Fruit fly (Drosophila melanogaster) whole organism, wandering third instar larva: ENCODE data around the gene Mdr65.

Experiments used
- CrebA ChIP-seq: fragments of 200-800 bp; sonication (Bioruptor generic); optimal IDR thresholded peaks from 2 replicates; lab custom pipeline; 2016; ENCODE audit warnings: missing biosample characterization, mild to moderate bottlenecking, missing genetic modification characterization, borderline replicate concordance
- Dif ChIP-seq: fragments of 200-275, 200-300 bp; sonication (Bioruptor generic); optimal IDR thresholded peaks from 2 replicates; lab custom pipeline; 2018; ENCODE audit warnings: missing biosample characterization, missing genetic modification characterization; ENCODE audit not compliant: partially characterized antibody
- HLH106 ChIP-seq: fragments of 200-800 bp; optimal IDR thresholded peaks from 3 replicates; lab custom pipeline; 2019; ENCODE audit warnings: missing biosample characterization, mild to moderate bottlenecking, missing genetic modification characterization, moderate library complexity
- Hnf4 ChIP-seq: fragments of 200-800 bp; sonication (Bioruptor generic); optimal IDR thresholded peaks from 2 replicates; lab custom pipeline; 2016; ENCODE audit warnings: missing biosample characterization, mild to moderate bottlenecking, missing genetic modification characterization
- Hr83 ChIP-seq: fragments of 200-300 bp; sonication (Bioruptor generic); optimal IDR thresholded peaks from 2 replicates; lab custom pipeline; 2016; ENCODE audit warnings: missing biosample characterization, mild to moderate bottlenecking, missing genetic modification characterization, moderate library complexity; ENCODE audit not compliant: poor library complexity, severe bottlenecking
- Mio ChIP-seq: sonication (Bioruptor generic); optimal IDR thresholded peaks from 2 replicates; lab custom pipeline; 2016; ENCODE audit warnings: missing biosample characterization, missing genetic modification characterization
- N ChIP-seq: fragments of >200 bp; optimal IDR thresholded peaks from 2 replicates; lab custom pipeline; 2018; ENCODE audit warnings: missing biosample characterization, missing external identifiers, missing genetic modification characterization
- OdsH ChIP-seq: fragments of 200-800 bp; sonication (Bioruptor generic); optimal IDR thresholded peaks from 2 replicates; lab custom pipeline; 2016; ENCODE audit warnings: missing biosample characterization, mild to moderate bottlenecking, missing genetic modification characterization
- Rel ChIP-seq, 2 experiments: fragments of 200-800 bp; sonication (Bioruptor generic) in 1 of 2; optimal IDR thresholded peaks; 2 replicates in 1 of 2; 3 replicates in 1 of 2; lab custom pipeline; 2016 to 2019; ENCODE audit warnings: mild to moderate bottlenecking in 2 of 2, missing biosample characterization in 2 of 2, missing genetic modification characterization in 2 of 2, moderate library complexity in 1 of 2
- Sp1 ChIP-seq: fragments of 200-800 bp; sonication (Bioruptor generic); optimal IDR thresholded peaks from 3 replicates; lab custom pipeline; 2019; ENCODE audit warnings: missing biosample characterization, mild to moderate bottlenecking, missing genetic modification characterization, moderate library complexity
- Vsx2 ChIP-seq: fragments of 200-300, 225-300 bp; sonication (Bioruptor generic); optimal IDR thresholded peaks from 2 replicates; lab custom pipeline; 2018; ENCODE audit warnings: missing biosample characterization, missing genetic modification characterization; ENCODE audit not compliant: partially characterized antibody
- br ChIP-seq: fragments of 200-800 bp; sonication (Bioruptor generic); optimal IDR thresholded peaks from 2 replicates; lab custom pipeline; 2016; ENCODE audit warnings: missing biosample characterization, missing genetic modification characterization
- brk ChIP-seq: fragments of 200-800 bp; sonication (Bioruptor generic); optimal IDR thresholded peaks from 2 replicates; lab custom pipeline; 2016; ENCODE audit warnings: missing biosample characterization, mild to moderate bottlenecking, missing genetic modification characterization
- dl ChIP-seq, 2 experiments: fragments of 175-275, 200-275 bp in 1 of 2; fragments of 200-275 bp in 1 of 2; sonication (Bioruptor generic); optimal IDR thresholded peaks; lab custom pipeline; 2018; ENCODE audit warnings: mild to moderate bottlenecking in 2 of 2, missing biosample characterization in 2 of 2, missing genetic modification characterization in 2 of 2, moderate library complexity in 2 of 2; ENCODE audit not compliant: partially characterized antibody in 2 of 2, insufficient read depth in 1 of 2
- dmrt93B ChIP-seq: fragments of 200-800 bp; sonication (Bioruptor generic); optimal IDR thresholded peaks from 2 replicates; lab custom pipeline; 2018; ENCODE audit warnings: missing biosample characterization, mild to moderate bottlenecking, missing genetic modification characterization
- dsf ChIP-seq: sonication (Bioruptor generic); optimal IDR thresholded peaks from 2 replicates; lab custom pipeline; 2016; ENCODE audit warnings: missing biosample characterization, missing genetic modification characterization, borderline replicate concordance
- ey ChIP-seq: fragments of 200-800 bp; sonication (Bioruptor generic); optimal IDR thresholded peaks from 2 replicates; lab custom pipeline; 2016; ENCODE audit warnings: missing biosample characterization, missing genetic modification characterization
- foxo ChIP-seq, 2 experiments: fragments of 200-800 bp; sonication (Bioruptor generic); optimal IDR thresholded peaks; 2 replicates in 1 of 2; 3 replicates in 1 of 2; lab custom pipeline; 2016 to 2017; ENCODE audit warnings: missing biosample characterization in 2 of 2, missing genetic modification characterization in 2 of 2
- fru ChIP-seq: fragments of 200-800 bp; sonication (Bioruptor generic); optimal IDR thresholded peaks from 3 replicates; lab custom pipeline; 2016; ENCODE audit warnings: missing biosample characterization, mild to moderate bottlenecking, missing genetic modification characterization
- h ChIP-seq: fragments of 200-800 bp; sonication (Bioruptor generic); optimal IDR thresholded peaks from 3 replicates; lab custom pipeline; 2016; ENCODE audit warnings: missing biosample characterization, mild to moderate bottlenecking, missing genetic modification characterization
- jim ChIP-seq: fragments of 175-275, 200-325 bp; sonication (Bioruptor generic); optimal IDR thresholded peaks from 2 replicates; lab custom pipeline; 2016; ENCODE audit warnings: missing biosample characterization, mild to moderate bottlenecking, missing genetic modification characterization
- pan ChIP-seq: fragments of >200 bp; optimal IDR thresholded peaks from 2 replicates; lab custom pipeline; 2017
- psq ChIP-seq: fragments of 200-800 bp; sonication (Bioruptor generic); optimal IDR thresholded peaks from 3 replicates; lab custom pipeline; 2017; ENCODE audit warnings: missing biosample characterization, mild to moderate bottlenecking, missing genetic modification characterization, moderate library complexity
- rgr ChIP-seq: fragments of 200-800 bp; sonication (Bioruptor generic); optimal IDR thresholded peaks from 3 replicates; lab custom pipeline; 2016; ENCODE audit warnings: missing biosample characterization, mild to moderate bottlenecking, missing genetic modification characterization
- sage ChIP-seq: fragments of 200-800 bp; sonication (Bioruptor generic); optimal IDR thresholded peaks from 2 replicates; lab custom pipeline; 2016; ENCODE audit warnings: missing biosample characterization, mild to moderate bottlenecking, missing genetic modification characterization
- sv ChIP-seq: fragments of 200-800 bp; sonication (Bioruptor generic); optimal IDR thresholded peaks from 3 replicates; lab custom pipeline; 2016; ENCODE audit warnings: missing biosample characterization, missing genetic modification characterization
- usp ChIP-seq: fragments of >200 bp; optimal IDR thresholded peaks from 2 replicates; lab custom pipeline; 2017; ENCODE audit warnings: missing biosample characterization, missing genetic modification characterization
- woc ChIP-seq: sonication (Bioruptor generic); optimal IDR thresholded peaks from 2 replicates; lab custom pipeline; 2016; ENCODE audit warnings: missing biosample characterization, mild to moderate bottlenecking, missing genetic modification characterization

Gene Mdr65

DNA sequence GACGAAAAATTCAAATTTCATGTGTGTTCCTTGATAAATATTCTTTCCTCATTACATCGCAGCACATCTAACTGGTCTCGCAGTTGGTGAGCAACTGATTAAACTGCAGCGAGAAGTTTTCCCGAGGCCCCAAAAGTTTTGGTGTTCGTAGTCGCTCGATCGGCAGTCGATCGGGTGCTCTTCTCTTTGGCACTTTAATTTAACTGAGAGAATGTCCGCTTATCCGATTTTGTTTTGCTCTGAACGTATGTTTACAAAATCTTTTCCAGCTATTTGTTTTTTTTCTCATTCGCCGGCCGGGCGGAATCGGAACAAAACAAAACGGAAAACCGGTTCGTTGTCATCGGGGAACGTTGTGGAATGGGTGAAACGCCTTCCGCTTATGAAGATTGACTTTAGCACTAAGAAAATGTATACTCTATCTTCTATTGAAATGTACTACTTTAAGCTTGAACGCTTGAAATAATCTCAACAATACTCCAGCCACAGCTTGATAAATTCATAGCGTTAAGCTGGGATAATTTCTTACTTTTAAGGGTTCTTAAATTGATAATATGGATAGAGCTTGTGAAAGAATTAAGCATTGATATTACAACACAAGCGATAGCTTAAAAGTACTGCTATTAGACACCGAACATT is 26.9 kb downstream of the Mdr65 start:
- TF ChIP-seq foxo (GFP tag; optimal IDR thresholded peaks at IDR 0.05; lab: Kevin White, UChicago) (peak in 1 of 2 experiments; percentile 52), OdsH (GFP tag; lab: Kevin White, UChicago) (no peak), br (GFP tag; lab: Kevin White, UChicago) (no peak), dl (GFP tag; optimal IDR thresholded peaks at IDR 0.05; lab: Kevin White, UChicago; ENCODE audit: insufficient read depth in 1 of 2, partially characterized antibody in 2 of 2) (peak in 1 of 2 experiments; percentile 23), CrebA (GFP tag; lab: Kevin White, UChicago) (peak; percentile 84), N (no peak), Mio (no peak), rgr (GFP tag; lab: Kevin White, UChicago) (no peak), pan (lab: Kevin White, UChicago) (no peak), sage (GFP tag; lab: Kevin White, UChicago) (peak; percentile 75), brk (GFP tag; lab: Kevin White, UChicago) (no peak), psq (peak; percentile 84), dmrt93B (GFP tag; lab: Kevin White, UChicago) (no peak), Rel (GFP tag; optimal IDR thresholded peaks at IDR 0.05; lab: Kevin White, UChicago) (peak; percentile 57), Rel (tag; optimal IDR thresholded peaks at IDR 0.05; lab: Kevin White, UChicago) (no peak), usp (GFP tag; lab: Kevin White, UChicago) (no peak), fru (GFP tag; lab: Kevin White, UChicago) (no peak)
- TF ChIP-seq, all 38 proteins: peak for 6

DNA sequence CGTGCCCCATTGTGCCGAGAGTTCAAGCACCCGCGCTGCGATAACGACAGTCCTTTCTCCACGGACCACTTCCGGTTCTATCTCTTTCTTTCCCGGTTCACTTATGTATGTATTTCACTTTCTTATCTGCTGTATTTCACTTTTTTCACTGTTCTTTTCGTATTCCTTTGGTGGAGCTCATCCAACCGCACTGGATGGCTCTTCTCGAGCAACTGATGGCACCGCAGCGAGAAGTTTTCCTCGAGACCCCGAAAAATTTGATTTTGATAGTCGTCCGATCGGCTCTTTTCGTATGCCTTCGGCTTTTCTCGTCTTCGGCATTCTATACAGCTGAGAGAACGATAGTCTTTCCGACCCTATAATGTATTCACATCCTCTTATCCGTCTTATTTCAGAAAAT is 27.7 kb downstream of the Mdr65 start, which contains the start of gene LanA:
LanA (minus strand) TSS at position 217 of the 400 bp plus-strand sequence.
- TF ChIP-seq jim (GFP tag; lab: Kevin White, UChicago) (no peak), ey (GFP tag; lab: Kevin White, UChicago) (no peak), HLH106 (tag; lab: Kevin White, UChicago) (peak; percentile 8), Hr83 (GFP tag; lab: Kevin White, UChicago) (peak; percentile 16), Dif (GFP tag; lab: Kevin White, UChicago) (peak; percentile 52), Sp1 (peak; percentile 6), Rel (GFP tag; optimal IDR thresholded peaks at IDR 0.05; lab: Kevin White, UChicago) (no peak), Rel (tag; optimal IDR thresholded peaks at IDR 0.05; lab: Kevin White, UChicago) (peak; percentile 45), rgr (GFP tag; lab: Kevin White, UChicago) (no peak), br (GFP tag; lab: Kevin White, UChicago) (no peak), Vsx2 (GFP tag; lab: Kevin White, UChicago) (peak; percentile 22)

DNA sequence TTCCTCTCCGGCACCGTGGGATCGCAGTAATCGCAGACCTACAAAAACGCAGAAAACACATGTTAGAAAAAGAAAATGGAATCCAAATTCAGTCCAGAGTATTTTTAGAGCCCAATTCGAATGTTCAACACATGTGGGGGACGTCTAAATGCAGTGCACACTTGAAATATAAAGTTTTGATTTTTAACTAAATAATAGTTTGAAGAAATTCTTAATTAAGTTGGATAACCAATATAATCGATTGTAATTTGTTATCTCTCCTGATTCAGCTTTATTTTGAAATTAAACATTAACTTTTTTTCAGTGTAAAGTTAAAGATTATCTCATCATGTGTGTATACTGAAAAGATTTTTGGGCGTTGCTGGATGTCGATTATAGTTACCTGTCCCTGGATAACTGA is 28.3 kb downstream of the Mdr65 start:
- TF ChIP-seq jim (GFP tag; lab: Kevin White, UChicago) (no peak), rgr (GFP tag; lab: Kevin White, UChicago) (peak; percentile 67), h (GFP tag; lab: Kevin White, UChicago) (peak; percentile 69), ey (GFP tag; lab: Kevin White, UChicago) (peak; percentile 68), HLH106 (tag; lab: Kevin White, UChicago) (peak; percentile 43), sv (GFP tag; lab: Kevin White, UChicago) (no peak), fru (GFP tag; lab: Kevin White, UChicago) (peak; percentile 79), OdsH (GFP tag; lab: Kevin White, UChicago) (peak; percentile 72), dsf (GFP tag; lab: Kevin White, UChicago) (no peak), pan (lab: Kevin White, UChicago) (no peak), foxo (GFP tag; optimal IDR thresholded peaks at IDR 0.05; lab: Kevin White, UChicago) (peak in 1 of 2 experiments; percentile 71), br (GFP tag; lab: Kevin White, UChicago) (peak; percentile 26), Sp1 (peak; percentile 47), CrebA (GFP tag; lab: Kevin White, UChicago) (no peak), psq (peak; percentile 11), Hnf4 (GFP tag; lab: Kevin White, UChicago) (peak; percentile 55), woc (GFP tag; lab: Kevin White, UChicago) (peak; percentile 58)
- TF ChIP-seq, all 38 proteins: peak for 12

DNA sequence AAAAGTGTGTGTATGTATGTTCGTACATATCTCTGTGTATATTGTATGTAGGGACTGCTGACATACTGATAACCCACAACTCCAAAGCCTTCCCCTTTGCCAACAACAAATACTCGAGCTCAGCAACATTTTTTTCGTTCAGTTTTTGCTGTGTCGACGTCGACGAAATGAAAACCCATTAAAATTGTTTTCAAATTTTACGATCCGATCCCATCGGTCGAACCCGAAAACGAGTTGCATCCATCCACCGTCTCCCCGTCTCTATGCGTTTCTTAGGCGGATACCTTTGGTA is 28.8 kb downstream of the Mdr65 start:
- TF ChIP-seq psq (peak; percentile 7), pan (lab: Kevin White, UChicago) (no peak)
